Worm (Caenorhabditis elegans) whole organism, L3 larva: ENCODE measurements around the gene K07H8.2.
A peak's percentile ranks its signal among the peaks of the same experiment; 100 is the strongest.

Source experiments
- R02D3.7 ChIP-seq: fragments of 150-350 bp; optimal IDR thresholded peaks from 2 replicates; lab custom pipeline; 2014; ENCODE audit warnings: missing biosample characterization, missing genetic modification characterization
- ZK546.5 ChIP-seq: sonication (generic microtip); optimal IDR thresholded peaks from 2 replicates; lab custom pipeline; 2017; ENCODE audit warnings: missing biosample characterization, missing genetic modification characterization
- aly-2 ChIP-seq: fragments of 150-350 bp; optimal IDR thresholded peaks from 2 replicates; lab custom pipeline; 2014; ENCODE audit warnings: missing biosample characterization, missing genetic modification characterization
- ama-1 ChIP-seq: fragments of 150-350 bp; optimal IDR thresholded peaks from 2 replicates; lab custom pipeline; 2018
- ceh-16 ChIP-seq: sonication (generic microtip); optimal IDR thresholded peaks from 2 replicates; lab custom pipeline; 2017; ENCODE audit warnings: missing biosample characterization, missing genetic modification characterization
- ceh-9 ChIP-seq: sonication (generic microtip); optimal IDR thresholded peaks from 2 replicates; lab custom pipeline; 2018; ENCODE audit warnings: missing biosample characterization, missing genetic modification characterization
- egl-27 ChIP-seq: sonication (generic microtip); optimal IDR thresholded peaks from 4 replicates; lab custom pipeline; 2017; ENCODE audit warnings: missing biosample characterization, missing genetic modification reagents, missing genetic modification characterization
- egl-5 ChIP-seq: fragments of 150-350 bp; optimal IDR thresholded peaks from 2 replicates; lab custom pipeline; 2017; ENCODE audit warnings: missing biosample characterization, missing genetic modification reagents, missing genetic modification characterization, inconsistent platforms
- elt-1 ChIP-seq: fragments of 150-350 bp; optimal IDR thresholded peaks from 2 replicates; lab custom pipeline; 2014; ENCODE audit warnings: missing biosample characterization, missing genetic modification characterization
- elt-2 ChIP-seq: sonication (generic microtip); optimal IDR thresholded peaks from 2 replicates; lab custom pipeline; 2016; ENCODE audit warnings: missing genetic modification reagents, mild to moderate bottlenecking, missing genetic modification characterization, missing compliant biosample characterization
- elt-3 ChIP-seq, 3 experiments: fragments of 150-350 bp in 1 of 3; sonication (generic microtip) in 2 of 3; optimal IDR thresholded peaks; 2 replicates in 2 of 3; 4 replicates in 1 of 3; lab custom pipeline; 2014 to 2017; ENCODE audit warnings: missing biosample characterization in 3 of 3, missing genetic modification characterization in 3 of 3
- eor-1 ChIP-seq, 2 experiments: fragments of 150-350 bp; optimal IDR thresholded peaks; 2 replicates each; lab custom pipeline; 2014 to 2018; ENCODE audit warnings: missing biosample characterization in 2 of 2, missing genetic modification characterization in 2 of 2
- fkh-10 ChIP-seq: sonication (generic microtip); optimal IDR thresholded peaks from 2 replicates; lab custom pipeline; 2017; ENCODE audit warnings: missing biosample characterization, missing genetic modification reagents, missing genetic modification characterization
- fkh-2 ChIP-seq: fragments of 150-350 bp; optimal IDR thresholded peaks from 2 replicates; lab custom pipeline; 2014; ENCODE audit warnings: missing biosample characterization, missing genetic modification reagents, missing genetic modification characterization
- fos-1 ChIP-seq: fragments of 150-350 bp; optimal IDR thresholded peaks from 2 replicates; lab custom pipeline; 2014; ENCODE audit warnings: missing biosample characterization, missing genetic modification characterization
- hmg-11 ChIP-seq: sonication (generic microtip); optimal IDR thresholded peaks from 2 replicates; lab custom pipeline; 2016; ENCODE audit warnings: missing genetic modification characterization, missing compliant biosample characterization
- jun-1 ChIP-seq: fragments of 150-350 bp; optimal IDR thresholded peaks from 2 replicates; lab custom pipeline; 2014; ENCODE audit warnings: missing biosample characterization, missing genetic modification reagents, missing genetic modification characterization
- lin-39 ChIP-seq: fragments of 150-350 bp; optimal IDR thresholded peaks from 2 replicates; lab custom pipeline; 2018; ENCODE audit warnings: missing biosample characterization, missing genetic modification reagents, missing genetic modification characterization
- mml-1 ChIP-seq: fragments of 150-350 bp; sonication (generic microtip); optimal IDR thresholded peaks from 3 replicates; lab custom pipeline; 2014; ENCODE audit warnings: missing biosample characterization, missing genetic modification characterization
- nfya-1 ChIP-seq: sonication (generic microtip); optimal IDR thresholded peaks from 2 replicates; lab custom pipeline; 2017; ENCODE audit warnings: missing genetic modification characterization, mild to moderate bottlenecking, missing compliant biosample characterization, antibody characterized with exemption, moderate library complexity; ENCODE audit not compliant: insufficient read depth
- nhr-11 ChIP-seq: fragments of 150-350 bp; optimal IDR thresholded peaks from 2 replicates; lab custom pipeline; 2014; ENCODE audit warnings: missing biosample characterization, missing genetic modification characterization
- nhr-12 ChIP-seq: fragments of 150-350 bp; optimal IDR thresholded peaks from 2 replicates; lab custom pipeline; 2014; ENCODE audit warnings: missing biosample characterization, missing genetic modification characterization
- nhr-23 ChIP-seq: fragments of 150-350 bp; optimal IDR thresholded peaks from 2 replicates; lab custom pipeline; 2014; ENCODE audit warnings: missing biosample characterization, missing genetic modification reagents, missing genetic modification characterization
- nhr-25 ChIP-seq: sonication (generic microtip); optimal IDR thresholded peaks from 2 replicates; lab custom pipeline; 2017; ENCODE audit warnings: missing biosample characterization, missing genetic modification characterization
- nhr-43 ChIP-seq: sonication (generic microtip); optimal IDR thresholded peaks from 2 replicates; lab custom pipeline; 2016; ENCODE audit warnings: mild to moderate bottlenecking, missing genetic modification characterization, missing compliant biosample characterization; ENCODE audit not compliant: poor library complexity, severe bottlenecking
- nhr-67 ChIP-seq: fragments of 150-350 bp; optimal IDR thresholded peaks from 2 replicates; lab custom pipeline; 2014; ENCODE audit warnings: missing biosample characterization, missing genetic modification characterization
- nhr-76 ChIP-seq: fragments of 150-350 bp; sonication (generic microtip); optimal IDR thresholded peaks from 5 replicates; lab custom pipeline; 2014; ENCODE audit warnings: missing biosample characterization, missing genetic modification characterization
- nhr-77 ChIP-seq: fragments of 150-350 bp; optimal IDR thresholded peaks from 2 replicates; lab custom pipeline; 2014; ENCODE audit warnings: missing biosample characterization, missing genetic modification characterization
- pqm-1 ChIP-seq: fragments of 150-350 bp; optimal IDR thresholded peaks from 2 replicates; lab custom pipeline; 2017; ENCODE audit warnings: missing biosample characterization, missing genetic modification characterization, inconsistent platforms
- sea-2 ChIP-seq: fragments of 150-350 bp; sonication (generic microtip); optimal IDR thresholded peaks from 4 replicates; lab custom pipeline; 2014; ENCODE audit warnings: missing biosample characterization, missing genetic modification reagents, missing genetic modification characterization
- skn-1 ChIP-seq: fragments of 150-350 bp; optimal IDR thresholded peaks from 2 replicates; lab custom pipeline; 2014; ENCODE audit warnings: missing biosample characterization, missing genetic modification characterization
- tbx-2 ChIP-seq: sonication (generic microtip); optimal IDR thresholded peaks from 2 replicates; lab custom pipeline; 2016; ENCODE audit warnings: mild to moderate bottlenecking, missing genetic modification characterization, missing compliant biosample characterization
- unc-39 ChIP-seq: sonication (generic microtip); optimal IDR thresholded peaks from 4 replicates; lab custom pipeline; 2017; ENCODE audit warnings: missing biosample characterization, missing genetic modification characterization
- zag-1 ChIP-seq: fragments of 150-350 bp; optimal IDR thresholded peaks from 2 replicates; lab custom pipeline; 2014; ENCODE audit warnings: missing biosample characterization, missing genetic modification characterization
- ztf-4 ChIP-seq: fragments of 150-350 bp; optimal IDR thresholded peaks from 2 replicates; lab custom pipeline; 2014; ENCODE audit warnings: missing biosample characterization, missing genetic modification characterization

K07H8.2 gene

ce11 chrIV:8266024-8266949 is 25.0 kb upstream of the K07H8.2 start:
- TF ChIP-seq nhr-43 (no peak), aly-2 (tag; lab: Kevin White, UChicago) (no peak), elt-2 (no peak)

ce11 chrIV:8268024-8268423 is 23.3 kb upstream of the K07H8.2 start, which contains the start of the genes K07H8.5 and K07H8.8:
K07H8.5 (plus strand) TSS chrIV:8268324.
K07H8.8 (minus strand) TSS chrIV:8268412.
- TF ChIP-seq mml-1 (tag; lab: Kevin White, UChicago) (no peak), egl-5 (tag; lab: Kevin White, UChicago) (no peak), nhr-43 (no peak), ztf-4 (tag; lab: Kevin White, UChicago) (no peak), nhr-25 (no peak), ZK546.5 (no peak), fkh-2 (tag; lab: Kevin White, UChicago) (no peak), jun-1 (tag; lab: Kevin White, UChicago) (no peak), nhr-11 (tag; lab: Kevin White, UChicago) (no peak), ceh-16 (no peak), tbx-2 (tag; lab: Kevin White, UChicago) (no peak), nfya-1 (tag; lab: Kevin White, UChicago) (no peak), nhr-12 (tag; lab: Kevin White, UChicago) (no peak), nhr-67 (tag; lab: Kevin White, UChicago) (no peak), eor-1 (tag; optimal IDR thresholded peaks at IDR 0.05; lab: Kevin White, UChicago) (no peak), nhr-76 (tag; lab: Kevin White, UChicago) (no peak), nhr-23 (tag; lab: Kevin White, UChicago) (no peak), fkh-10 (GFP tag; lab: Kevin White, UChicago) (no peak), sea-2 (GFP tag; lab: Kevin White, UChicago) (no peak)

ce11 chrIV:8273334-8273733 is 18.0 kb upstream of the K07H8.2 start:
- no peak for TF ChIP-seq zag-1
- no peak for TF ChIP-seq pqm-1 (tag; lab: Kevin White, UChicago)
- TF ChIP-seq elt-1, result peak; percentile 66
- no peak for TF ChIP-seq nhr-77 (tag; lab: Kevin White, UChicago)
- no peak for TF ChIP-seq unc-39 (tag; lab: Kevin White, UChicago)
- no peak for TF ChIP-seq fos-1
- no peak for TF ChIP-seq elt-2
- TF ChIP-seq, all 47 proteins: peak for 1

ce11 chrIV:8275232-8275631 is 16.1 kb upstream of the K07H8.2 start, which contains the start of gene K07H8.11:
K07H8.11 (minus strand) TSS chrIV:8275332.
- TF ChIP-seq ama-1 (lab: Kevin White, UChicago) (no peak), nhr-12 (tag; lab: Kevin White, UChicago) (no peak), hmg-11 (tag; lab: Kevin White, UChicago) (no peak), ceh-9 (tag; lab: Kevin White, UChicago) (no peak), R02D3.7 (tag; lab: Kevin White, UChicago) (no peak), nfya-1 (tag; lab: Kevin White, UChicago) (no peak), egl-27 (no peak), nhr-11 (tag; lab: Kevin White, UChicago) (no peak), ztf-4 (tag; lab: Kevin White, UChicago) (no peak), elt-3 (tag; optimal IDR thresholded peaks at IDR 0.05; lab: Kevin White, UChicago) (no peak), pqm-1 (tag; lab: Kevin White, UChicago) (no peak), lin-39 (tag; lab: Kevin White, UChicago) (no peak), nhr-43 (no peak), nhr-77 (tag; lab: Kevin White, UChicago) (no peak), skn-1 (no peak), fkh-10 (GFP tag; lab: Kevin White, UChicago) (no peak)
